Worm (Caenorhabditis elegans) whole organism, L2 larva: Measurements from ENCODE around the gene F02C12.2.

Experiments
- C34F6.9 ChIP-seq: fragments of 150-350 bp; optimal IDR thresholded peaks from 2 replicates; lab custom pipeline; 2014; ENCODE audit warnings: missing biosample characterization, missing genetic modification characterization
- F13H6.1 ChIP-seq: sonication (generic microtip); optimal IDR thresholded peaks from 2 replicates; lab custom pipeline; 2016; ENCODE audit warnings: missing genetic modification characterization, missing compliant biosample characterization
- R02D3.7 ChIP-seq: fragments of 150-350 bp; optimal IDR thresholded peaks from 2 replicates; lab custom pipeline; 2014; ENCODE audit warnings: missing biosample characterization, missing genetic modification characterization
- Y55F3AM.14 ChIP-seq: fragments of 200-800 bp; sonication (Bioruptor generic); optimal IDR thresholded peaks from 2 replicates; lab custom pipeline; 2018; ENCODE audit warnings: mild to moderate bottlenecking, missing genetic modification characterization, missing compliant biosample characterization
- ama-1 ChIP-seq: fragments of 150-350 bp; optimal IDR thresholded peaks from 2 replicates; lab custom pipeline; 2018; ENCODE audit warnings: inconsistent platforms
- blmp-1 ChIP-seq: sonication (generic microtip); optimal IDR thresholded peaks from 2 replicates; lab custom pipeline; 2017; ENCODE audit warnings: missing genetic modification characterization, mild to moderate bottlenecking, missing compliant biosample characterization, antibody characterized with exemption, moderate library complexity; ENCODE audit not compliant: insufficient read depth
- ceh-16 ChIP-seq: fragments of 150-350 bp; optimal IDR thresholded peaks from 2 replicates; lab custom pipeline; 2014; ENCODE audit warnings: missing biosample characterization, missing genetic modification characterization
- crh-2 ChIP-seq: sonication (generic microtip); optimal IDR thresholded peaks from 2 replicates; lab custom pipeline; 2017; ENCODE audit warnings: missing biosample characterization, missing genetic modification characterization
- dmd-4 ChIP-seq: sonication (generic microtip); optimal IDR thresholded peaks from 2 replicates; lab custom pipeline; 2017; ENCODE audit warnings: missing biosample characterization, missing genetic modification characterization
- elt-1 ChIP-seq: fragments of 150-350 bp; optimal IDR thresholded peaks from 2 replicates; lab custom pipeline; 2014; ENCODE audit warnings: missing biosample characterization, missing genetic modification characterization
- elt-3 ChIP-seq: sonication (generic microtip); optimal IDR thresholded peaks from 2 replicates; lab custom pipeline; 2017; ENCODE audit warnings: missing biosample characterization, missing genetic modification characterization
- fos-1 ChIP-seq: fragments of 150-350 bp; optimal IDR thresholded peaks from 2 replicates; lab custom pipeline; 2014; ENCODE audit warnings: missing biosample characterization, missing genetic modification characterization
- lin-11 ChIP-seq: fragments of 150-350 bp; sonication (generic microtip); optimal IDR thresholded peaks from 2 replicates; lab custom pipeline; 2014; ENCODE audit warnings: missing biosample characterization, missing genetic modification characterization, inconsistent platforms, mixed read lengths
- lin-13 ChIP-seq: fragments of 150-350 bp; optimal IDR thresholded peaks from 2 replicates; lab custom pipeline; 2014; ENCODE audit warnings: missing biosample characterization, missing genetic modification reagents, missing genetic modification characterization
- lin-39 ChIP-seq: fragments of 150-350 bp; optimal IDR thresholded peaks from 2 replicates; lab custom pipeline; 2014; ENCODE audit warnings: missing biosample characterization, missing genetic modification reagents, missing genetic modification characterization
- mdl-1 ChIP-seq, 2 experiments: fragments of 150-350 bp in 1 of 2; sonication (generic microtip) in 1 of 2; optimal IDR thresholded peaks; 2 replicates each; lab custom pipeline; 2017; ENCODE audit warnings: missing biosample characterization in 2 of 2, missing genetic modification characterization in 2 of 2
- nhr-10 ChIP-seq: sonication (generic microtip); optimal IDR thresholded peaks from 2 replicates; lab custom pipeline; 2017; ENCODE audit warnings: missing biosample characterization, missing genetic modification characterization
- nhr-11 ChIP-seq: fragments of 150-350 bp; optimal IDR thresholded peaks from 2 replicates; lab custom pipeline; 2014; ENCODE audit warnings: missing biosample characterization, missing genetic modification characterization
- nhr-129 ChIP-seq: fragments of 150-350 bp; optimal IDR thresholded peaks from 2 replicates; lab custom pipeline; 2014; ENCODE audit warnings: missing biosample characterization, missing genetic modification characterization
- nhr-23 ChIP-seq: fragments of 150-350 bp; optimal IDR thresholded peaks from 2 replicates; lab custom pipeline; 2014; ENCODE audit warnings: missing biosample characterization, missing genetic modification reagents, missing genetic modification characterization
- nhr-237 ChIP-seq: fragments of 150-350 bp; optimal IDR thresholded peaks from 2 replicates; lab custom pipeline; 2014; ENCODE audit warnings: missing biosample characterization, missing genetic modification characterization
- nhr-25 ChIP-seq: fragments of 150-350 bp; sonication (generic microtip); optimal IDR thresholded peaks from 3 replicates; lab custom pipeline; 2014; ENCODE audit warnings: missing biosample characterization, missing genetic modification characterization
- nhr-77 ChIP-seq: fragments of 150-350 bp; optimal IDR thresholded peaks from 2 replicates; lab custom pipeline; 2014; ENCODE audit warnings: missing biosample characterization, missing genetic modification characterization
- peb-1 ChIP-seq: fragments of 150-350 bp; optimal IDR thresholded peaks from 2 replicates; lab custom pipeline; 2014; ENCODE audit warnings: missing biosample characterization, missing genetic modification characterization
- sem-4 ChIP-seq: fragments of 150-350 bp; optimal IDR thresholded peaks from 2 replicates; lab custom pipeline; 2014; ENCODE audit warnings: missing biosample characterization, missing genetic modification reagents, missing genetic modification characterization
- sma-3 ChIP-seq: sonication (generic microtip); optimal IDR thresholded peaks from 2 replicates; lab custom pipeline; 2016; ENCODE audit warnings: missing genetic modification reagents, missing genetic modification characterization, missing compliant biosample characterization
- sma-9 ChIP-seq, 2 experiments: fragments of 150-350 bp in 1 of 2; sonication (generic microtip) in 1 of 2; optimal IDR thresholded peaks; 2 replicates each; lab custom pipeline; 2014 to 2016; ENCODE audit warnings: missing genetic modification characterization in 2 of 2, mild to moderate bottlenecking in 1 of 2, missing biosample characterization in 1 of 2, missing compliant biosample characterization in 1 of 2, missing genetic modification reagents in 1 of 2, moderate library complexity in 1 of 2
- snpc-4 ChIP-seq: fragments of 150-350 bp; optimal IDR thresholded peaks from 2 replicates; lab custom pipeline; 2014; ENCODE audit warnings: missing biosample characterization, missing genetic modification characterization
- unc-39 ChIP-seq: fragments of 150-350 bp; optimal IDR thresholded peaks from 2 replicates; lab custom pipeline; 2014; ENCODE audit warnings: missing biosample characterization, missing genetic modification characterization
- unc-55 ChIP-seq: fragments of 150-350 bp; sonication (generic microtip); optimal IDR thresholded peaks from 3 replicates; lab custom pipeline; 2014; ENCODE audit warnings: missing biosample characterization, missing genetic modification reagents, missing genetic modification characterization
- unc-62 ChIP-seq: fragments of 150-350 bp; optimal IDR thresholded peaks from 2 replicates; lab custom pipeline; 2014; ENCODE audit warnings: missing biosample characterization, missing genetic modification reagents, missing genetic modification characterization
- zag-1 ChIP-seq: fragments of 150-350 bp; optimal IDR thresholded peaks from 2 replicates; lab custom pipeline; 2014; ENCODE audit warnings: missing biosample characterization, missing genetic modification characterization
- ztf-1 ChIP-seq: fragments of 200-800 bp; sonication (Bioruptor generic); conservative IDR thresholded peaks from 2 replicates; pipeline ENCODE4 v1.3.6; 2022; ENCODE audit warnings: missing genetic modification characterization, missing compliant biosample characterization
- ztf-4 ChIP-seq: fragments of 150-350 bp; optimal IDR thresholded peaks from 2 replicates; lab custom pipeline; 2014; ENCODE audit warnings: missing biosample characterization, missing genetic modification characterization

F02C12.2 gene

ce11 chrX:13379072-13379471 lies 20.0 kb downstream of the F02C12.2 start:
- TF ChIP-seq nhr-129 (tag; lab: Kevin White, UChicago) (peak; percentile 3), sma-3 (GFP tag; lab: Kevin White, UChicago) (no peak)

ce11 chrX:13376851-13377250 lies 22.3 kb downstream of the F02C12.2 start, which contains the start of the genes C49F8.14 and gem-1:
TSS of gene C49F8.14 (minus strand) at chrX:13376949.
TSS of gene gem-1 (minus strand) at chrX:13376992.
- TF ChIP-seq unc-62 (GFP tag; lab: Kevin White, UChicago) (no peak), sma-9 (GFP tag; optimal IDR thresholded peaks at IDR 0.05; lab: Kevin White, UChicago) (no peak), sma-9 (tag; optimal IDR thresholded peaks at IDR 0.05; lab: Kevin White, UChicago) (no peak)
- TF ChIP-seq, all 48 proteins: peak for 0

DNA sequence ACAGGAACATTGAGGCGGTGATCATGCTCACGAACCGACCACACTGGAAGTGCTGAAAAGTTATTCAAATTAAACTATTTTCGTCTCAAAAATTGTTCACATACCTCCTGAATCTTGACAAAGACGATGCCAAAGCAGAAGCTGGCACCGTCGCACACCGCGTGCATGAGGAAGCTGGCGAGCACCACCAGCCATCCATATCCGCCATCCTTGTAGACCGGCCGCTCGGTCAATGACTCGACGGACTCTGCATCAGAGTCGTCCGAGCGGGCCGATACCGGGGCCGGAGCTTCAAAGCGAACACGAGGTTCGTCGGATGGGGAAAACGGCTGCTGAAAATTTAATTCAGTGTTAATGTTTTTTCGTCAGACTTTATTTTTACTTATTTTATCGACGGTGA lies 22.9 kb downstream of the F02C12.2 start:
- TF ChIP-seq ceh-16 (tag; lab: Kevin White, UChicago) (no peak), nhr-77 (tag; lab: Kevin White, UChicago) (no peak), lin-39 (no peak), nhr-25 (tag; lab: Kevin White, UChicago) (no peak)
- TF ChIP-seq, all 48 proteins: peak for 0

DNA sequence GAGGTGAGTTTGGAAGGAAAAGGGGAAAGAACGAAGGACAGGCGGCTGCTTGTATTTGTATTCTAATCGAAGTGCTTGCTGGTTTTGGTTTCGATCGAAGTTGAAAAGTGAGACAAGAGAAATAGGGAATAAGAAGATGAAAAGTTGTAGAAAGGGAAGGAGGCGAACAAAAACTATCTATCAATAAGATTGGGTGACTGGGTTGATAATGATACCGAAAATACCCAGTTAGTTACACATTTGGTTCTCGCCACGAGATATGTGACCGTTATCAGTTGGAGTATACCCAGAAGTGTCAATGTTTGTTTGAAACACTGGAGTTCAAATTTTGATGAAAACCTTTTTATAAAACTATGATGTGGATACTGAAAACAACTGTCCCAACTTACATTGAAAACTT lies 30.8 kb downstream of the F02C12.2 start:
- TF ChIP-seq fos-1 (tag; lab: Kevin White, UChicago), result peak; percentile 89
- TF ChIP-seq nhr-10 (tag; lab: Kevin White, UChicago), result no peak
- TF ChIP-seq blmp-1 (tag; lab: Kevin White, UChicago), result peak; percentile 1
- TF ChIP-seq sma-9 (GFP tag; optimal IDR thresholded peaks at IDR 0.05; lab: Kevin White, UChicago), result peak; percentile 83
- no peak for TF ChIP-seq sma-9 (tag; optimal IDR thresholded peaks at IDR 0.05; lab: Kevin White, UChicago)
- no peak for TF ChIP-seq nhr-11 (tag; lab: Kevin White, UChicago)
- no peak for TF ChIP-seq sem-4 (tag; lab: Kevin White, UChicago)
- TF ChIP-seq ceh-16 (tag; lab: Kevin White, UChicago), result no peak
- TF ChIP-seq peb-1, result no peak
- TF ChIP-seq lin-11 (tag; lab: Kevin White, UChicago), result no peak
- TF ChIP-seq zag-1 (tag; lab: Kevin White, UChicago), result no peak
- no peak for TF ChIP-seq ztf-1
- no peak for TF ChIP-seq mdl-1 (tag; optimal IDR thresholded peaks at IDR 0.05; lab: Kevin White, UChicago)
- no peak for TF ChIP-seq nhr-129 (tag; lab: Kevin White, UChicago)
- TF ChIP-seq C34F6.9 (tag; lab: Kevin White, UChicago), result no peak
- no peak for TF ChIP-seq nhr-237 (tag; lab: Kevin White, UChicago)
- no peak for TF ChIP-seq nhr-23 (tag; lab: Kevin White, UChicago)
- TF ChIP-seq ztf-4 (tag; lab: Kevin White, UChicago), result no peak
- no peak for TF ChIP-seq unc-39 (tag; lab: Kevin White, UChicago)
- peak; percentile 39 for TF ChIP-seq crh-2 (tag; lab: Kevin White, UChicago)

DNA sequence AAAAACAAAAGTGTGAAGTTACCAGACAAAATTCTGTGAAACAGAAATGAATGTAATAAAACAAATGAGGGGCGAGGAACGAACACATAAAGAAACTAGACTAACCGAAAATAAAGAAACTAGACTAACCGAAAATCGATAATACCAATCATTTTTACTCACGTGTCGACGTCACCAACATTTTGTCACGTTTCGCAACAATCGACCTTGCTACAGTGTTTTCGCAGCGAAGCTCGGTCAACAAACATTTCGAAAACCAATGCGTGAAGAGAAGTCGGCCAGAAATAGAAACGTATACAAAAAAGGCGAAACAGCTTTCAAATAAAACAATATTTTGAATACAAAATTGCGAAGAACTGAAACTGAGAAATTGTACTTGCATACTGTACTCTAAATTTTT lies 32.2 kb downstream of the F02C12.2 start:
- TF ChIP-seq nhr-129 (tag; lab: Kevin White, UChicago) (peak; percentile 66), ztf-1 (no peak), F13H6.1 (tag; lab: Kevin White, UChicago) (no peak), crh-2 (tag; lab: Kevin White, UChicago) (peak; percentile 27), sma-9 (GFP tag; optimal IDR thresholded peaks at IDR 0.05; lab: Kevin White, UChicago) (peak; percentile 34), sma-9 (tag; optimal IDR thresholded peaks at IDR 0.05; lab: Kevin White, UChicago) (no peak), nhr-25 (tag; lab: Kevin White, UChicago) (no peak)

ce11 chrX:13364897-13365296 lies 34.2 kb downstream of the F02C12.2 start, which contains the start of gene C49F8.1:
TSS of gene C49F8.1 (minus strand) at chrX:13364997.
- TF ChIP-seq unc-55 (GFP tag; lab: Kevin White, UChicago), result peak; percentile 44
- no peak for TF ChIP-seq nhr-129 (tag; lab: Kevin White, UChicago)
- TF ChIP-seq, all 48 proteins: peak for 1

DNA sequence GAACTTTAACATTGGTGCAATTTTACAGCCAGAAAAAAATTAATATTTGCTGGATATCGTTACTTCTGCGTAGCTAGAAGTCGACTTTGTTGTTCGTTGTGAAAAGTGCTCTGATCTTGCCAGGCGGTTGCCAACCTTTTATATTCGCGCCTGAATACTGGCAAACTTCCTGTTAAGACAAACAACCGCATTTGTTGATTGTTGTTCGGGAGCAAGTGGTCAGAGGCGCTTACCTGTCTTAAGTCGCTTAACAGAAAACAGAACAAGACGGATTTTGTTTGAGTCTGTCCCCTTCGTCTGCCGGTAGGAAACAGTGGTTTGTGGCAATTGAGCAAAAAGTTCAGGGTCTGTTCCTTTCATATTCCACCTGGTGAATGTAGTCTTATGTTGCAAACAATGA lies 36.6 kb downstream of the F02C12.2 start, which contains the start of gene C49F8.15:
Gene C49F8.15, minus strand, starts transcription at position 101 of the 400 bp plus-strand sequence.
- TF ChIP-seq lin-13 (GFP tag; lab: Kevin White, UChicago), result no peak
- no peak for TF ChIP-seq dmd-4
- no peak for TF ChIP-seq elt-1
- no peak for TF ChIP-seq Y55F3AM.14 (GFP tag; lab: Kevin White, UChicago)
- TF ChIP-seq snpc-4, result no peak
- no peak for TF ChIP-seq nhr-23 (tag; lab: Kevin White, UChicago)
- no peak for TF ChIP-seq unc-39 (tag; lab: Kevin White, UChicago)
- TF ChIP-seq R02D3.7, result no peak
- no peak for TF ChIP-seq blmp-1 (tag; lab: Kevin White, UChicago)
- TF ChIP-seq ama-1, result no peak
- no peak for TF ChIP-seq elt-3 (tag; lab: Kevin White, UChicago)
- TF ChIP-seq lin-11 (tag; lab: Kevin White, UChicago), result no peak
- TF ChIP-seq nhr-11 (tag; lab: Kevin White, UChicago), result no peak
